ENCODE assay signal across 1 fruit fly cellular context in genomic region chr2L:9175172-9175571, dm6.
A peak's percentile ranks its signal among the peaks of the same experiment; 100 is the strongest.
TF ChIP-seq lines count a peak whose summit lies in the region.

No protein-coding gene starts in this region.

TF ChIP-seq in whole organism, embryonic, 481 proteins besides CTCF, POLR2A, EP300 and RAD21 (continued from another document and continues in another):
- TF ChIP-seq CG13287 (GFP tag; IDR thresholded peaks at IDR 0.05; lab: Robert Waterston, UW; ENCODE audit: partially characterized antibody): peak; percentile 25; the same call in 1 of the 2 replicates
- no peak for TF ChIP-seq cato (GFP tag; optimal IDR thresholded peaks at IDR 0.05; lab: Kevin White, UChicago; ENCODE audit: borderline replicate concordance)
- peak; percentile 28 for TF ChIP-seq HmgZ (tag; optimal IDR thresholded peaks at IDR 0.05; lab: Kevin White, UChicago)
- no peak for TF ChIP-seq CG7928 (GFP tag; optimal IDR thresholded peaks at IDR 0.05; lab: Kevin White, UChicago)
- TF ChIP-seq ci (GFP tag; IDR thresholded peaks at IDR 0.05; lab: Robert Waterston, UW): peak; percentile 86; the same call in 2 of the 3 replicates
- no peak for TF ChIP-seq CG2889 (GFP tag; IDR thresholded peaks at IDR 0.05; lab: Robert Waterston, UW)
- no peak for TF ChIP-seq crol (GFP tag; IDR thresholded peaks at IDR 0.05; lab: Robert Waterston, UW)
- TF ChIP-seq CG2678 (tag; optimal IDR thresholded peaks at IDR 0.05; lab: Kevin White, UChicago): peak; percentile 11
- TF ChIP-seq Lhr (GFP tag; optimal IDR thresholded peaks at IDR 0.05; lab: Kevin White, UChicago): no peak
- TF ChIP-seq zfh1 (GFP tag; IDR thresholded peaks at IDR 0.05; lab: Robert Waterston, UW): no peak
- no peak for TF ChIP-seq CG31441 (GFP tag; IDR thresholded peaks at IDR 0.05; lab: Robert Waterston, UW)
- peak; percentile 71; the same call in 2 of the 3 replicates for TF ChIP-seq Dbx (GFP tag; IDR thresholded peaks at IDR 0.05; lab: Robert Waterston, UW)
- TF ChIP-seq usp (GFP tag; optimal IDR thresholded peaks at IDR 0.05; lab: Kevin White, UChicago): no peak
- TF ChIP-seq Rfx (GFP tag; IDR thresholded peaks at IDR 0.05; lab: Robert Waterston, UW): peak; percentile 70; the same call in 1 of the 2 replicates
- TF ChIP-seq MTF-1 (GFP tag; optimal IDR thresholded peaks at IDR 0.05; lab: Kevin White, UChicago; ENCODE audit: borderline replicate concordance): peak; percentile 16
- peak; percentile 39; the same call in 1 of the 2 replicates for TF ChIP-seq Xrp1 (GFP tag; IDR thresholded peaks at IDR 0.05; lab: Robert Waterston, UW)
- TF ChIP-seq CG2199 (GFP tag; IDR thresholded peaks at IDR 0.05; lab: Robert Waterston, UW): no peak
- no peak for TF ChIP-seq CG9437 (GFP tag; optimal IDR thresholded peaks at IDR 0.05; lab: Kevin White, UChicago)
- TF ChIP-seq CG4282 (GFP tag; optimal IDR thresholded peaks at IDR 0.05; lab: Kevin White, UChicago): no peak
- no peak for TF ChIP-seq abd-A (tag; optimal IDR thresholded peaks at IDR 0.05; lab: Kevin White, UChicago)
- TF ChIP-seq pros (GFP tag; optimal IDR thresholded peaks at IDR 0.05; lab: Kevin White, UChicago): no peak
- TF ChIP-seq Trl (optimal IDR thresholded peaks at IDR 0.05; lab: Kevin White, UChicago): peak; percentile 58 to 66
- TF ChIP-seq Trl (GFP tag; optimal IDR thresholded peaks at IDR 0.05; lab: Kevin White, UChicago): no peak
- no peak for TF ChIP-seq trh (GFP tag; optimal IDR thresholded peaks at IDR 0.05; lab: Kevin White, UChicago)
- TF ChIP-seq gsb-n (tag; optimal IDR thresholded peaks at IDR 0.05; lab: Kevin White, UChicago): no peak
- no peak for TF ChIP-seq Sry-δ (GFP tag; optimal IDR thresholded peaks at IDR 0.05; lab: Kevin White, UChicago)
- peak; percentile 26 for TF ChIP-seq Hand (GFP tag; optimal IDR thresholded peaks at IDR 0.05; lab: Kevin White, UChicago)
- TF ChIP-seq Doc2 (GFP tag; IDR thresholded peaks at IDR 0.05; lab: Robert Waterston, UW): no peak
- no peak for TF ChIP-seq unc-4 (GFP tag; IDR thresholded peaks at IDR 0.05; lab: Robert Waterston, UW; ENCODE audit: partially characterized antibody)
- TF ChIP-seq emc (GFP tag; optimal IDR thresholded peaks at IDR 0.05; lab: Kevin White, UChicago): no peak
- TF ChIP-seq CG14441 (GFP tag; IDR thresholded peaks at IDR 0.05; lab: Robert Waterston, UW): no peak
- TF ChIP-seq CG10979 (tag; optimal IDR thresholded peaks at IDR 0.05; lab: Kevin White, UChicago): no peak
- peak; percentile 38; the same call in 1 of the 2 replicates for TF ChIP-seq vvl (GFP tag; IDR thresholded peaks at IDR 0.05; lab: Robert Waterston, UW)
- peak; percentile 95 for TF ChIP-seq Drgx (GFP tag; IDR thresholded peaks at IDR 0.05; lab: Robert Waterston, UW)
- TF ChIP-seq CG12659 (GFP tag; optimal IDR thresholded peaks at IDR 0.05; lab: Kevin White, UChicago): no peak
- TF ChIP-seq Dip3 (GFP tag; optimal IDR thresholded peaks at IDR 0.05; lab: Kevin White, UChicago): no peak
- no peak for TF ChIP-seq Nf-YA (GFP tag; IDR thresholded peaks at IDR 0.05; lab: Robert Waterston, UW)
- peak; percentile 32 for TF ChIP-seq sug (tag; optimal IDR thresholded peaks at IDR 0.05; lab: Kevin White, UChicago)
- TF ChIP-seq gro (GFP tag; optimal IDR thresholded peaks at IDR 0.05; lab: Kevin White, UChicago): peak; percentile 70
- peak; percentile 59 for TF ChIP-seq Fer1 (GFP tag; optimal IDR thresholded peaks at IDR 0.05; lab: Kevin White, UChicago)
- no peak for TF ChIP-seq z (GFP tag; IDR thresholded peaks at IDR 0.05; lab: Robert Waterston, UW)
- TF ChIP-seq CG2875 (GFP tag; optimal IDR thresholded peaks at IDR 0.05; lab: Kevin White, UChicago): no peak
- no peak for TF ChIP-seq grn (GFP tag; optimal IDR thresholded peaks at IDR 0.05; lab: Kevin White, UChicago)
- TF ChIP-seq Abd-B (GFP tag; optimal IDR thresholded peaks at IDR 0.05; lab: Kevin White, UChicago): no peak
- TF ChIP-seq CG2116 (GFP tag; optimal IDR thresholded peaks at IDR 0.05; lab: Kevin White, UChicago): no peak
- no peak for TF ChIP-seq Eip74EF (GFP tag; optimal IDR thresholded peaks at IDR 0.05; lab: Kevin White, UChicago)
- no peak for TF ChIP-seq amos (GFP tag; IDR thresholded peaks at IDR 0.05; lab: Robert Waterston, UW; ENCODE audit: partially characterized antibody)
- peak; percentile 32 for TF ChIP-seq cg (GFP tag; optimal IDR thresholded peaks at IDR 0.05; lab: Kevin White, UChicago)
- TF ChIP-seq CG10321 (GFP tag; IDR thresholded peaks at IDR 0.05; lab: Robert Waterston, UW): 0 out of 2 replicates have a peak, but pooled peaks have one; percentile 23
- TF ChIP-seq scrt (GFP tag; optimal IDR thresholded peaks at IDR 0.05; lab: Kevin White, UChicago): peak; percentile 19
- no peak for TF ChIP-seq pzg (GFP tag; optimal IDR thresholded peaks at IDR 0.05; lab: Kevin White, UChicago)
- TF ChIP-seq CG32532 (GFP tag; IDR thresholded peaks at IDR 0.05; lab: Robert Waterston, UW): peak; percentile 51
- TF ChIP-seq tgo (GFP tag; IDR thresholded peaks at IDR 0.05; lab: Robert Waterston, UW): no peak
- peak; percentile 77 for TF ChIP-seq Atf6 (GFP tag; IDR thresholded peaks at IDR 0.05; lab: Robert Waterston, UW)
- TF ChIP-seq CG6765 (GFP tag; optimal IDR thresholded peaks at IDR 0.05; lab: Kevin White, UChicago): no peak
- no peak for TF ChIP-seq nerfin-1 (tag; optimal IDR thresholded peaks at IDR 0.05; lab: Kevin White, UChicago)
- TF ChIP-seq CG10543 (GFP tag; optimal IDR thresholded peaks at IDR 0.05; lab: Kevin White, UChicago): no peak
- no peak for TF ChIP-seq MBD-R2 (GFP tag; IDR thresholded peaks at IDR 0.05; lab: Robert Waterston, UW)
- TF ChIP-seq eve (GFP tag; optimal IDR thresholded peaks at IDR 0.05; lab: Kevin White, UChicago): no peak
- peak; percentile 22; the same call in 1 of the 2 replicates for TF ChIP-seq CG3847 (GFP tag; IDR thresholded peaks at IDR 0.05; lab: Robert Waterston, UW)
- TF ChIP-seq Elba2 (GFP tag; optimal IDR thresholded peaks at IDR 0.05; lab: Kevin White, UChicago): no peak
- TF ChIP-seq CG4730 (GFP tag; IDR thresholded peaks at IDR 0.05; lab: Robert Waterston, UW): no peak
- peak; percentile 73 for TF ChIP-seq CG10147 (GFP tag; optimal IDR thresholded peaks at IDR 0.05; lab: Kevin White, UChicago)
- 0 out of 2 replicates have a peak, but pooled peaks have one; percentile 7 for TF ChIP-seq CG11696 (GFP tag; IDR thresholded peaks at IDR 0.05; lab: Robert Waterston, UW)
- TF ChIP-seq Dfd (GFP tag; optimal IDR thresholded peaks at IDR 0.05; lab: Kevin White, UChicago): no peak
- no peak for TF ChIP-seq kay (GFP tag; optimal IDR thresholded peaks at IDR 0.05; lab: Kevin White, UChicago)
- no peak for TF ChIP-seq her (GFP tag; optimal IDR thresholded peaks at IDR 0.05; lab: Kevin White, UChicago)
- no peak for TF ChIP-seq CG1529 (GFP tag; optimal IDR thresholded peaks at IDR 0.05; lab: Kevin White, UChicago)
- TF ChIP-seq PHDP (tag; optimal IDR thresholded peaks at IDR 0.05; lab: Kevin White, UChicago): peak; percentile 54
- no peak for TF ChIP-seq Gsc (GFP tag; IDR thresholded peaks at IDR 0.05; lab: Robert Waterston, UW)
- peak; percentile 93; the same call in 1 of the 2 replicates for TF ChIP-seq chm (GFP tag; IDR thresholded peaks at IDR 0.05; lab: Robert Waterston, UW)
- no peak for TF ChIP-seq grau (tag; optimal IDR thresholded peaks at IDR 0.05; lab: Kevin White, UChicago)
- no peak for TF ChIP-seq cad (GFP tag; optimal IDR thresholded peaks at IDR 0.05; lab: Kevin White, UChicago)
- TF ChIP-seq CG4820 (GFP tag; optimal IDR thresholded peaks at IDR 0.05; lab: Kevin White, UChicago): no peak
- TF ChIP-seq CG16779 (GFP tag; IDR thresholded peaks at IDR 0.05; lab: Robert Waterston, UW): no peak
- TF ChIP-seq Spps (tag; optimal IDR thresholded peaks at IDR 0.05; lab: Kevin White, UChicago): no peak
- TF ChIP-seq CG12071 (GFP tag; optimal IDR thresholded peaks at IDR 0.05; lab: Kevin White, UChicago): peak; percentile 50
- no peak for TF ChIP-seq inv (GFP tag; IDR thresholded peaks at IDR 0.05; lab: Robert Waterston, UW; ENCODE audit: partially characterized antibody)
- peak; percentile 25 for TF ChIP-seq odd (GFP tag; optimal IDR thresholded peaks at IDR 0.05; lab: Kevin White, UChicago)
- TF ChIP-seq yki (optimal IDR thresholded peaks at IDR 0.05; lab: Kevin White, UChicago): no peak
- no peak for TF ChIP-seq CG4854 (GFP tag; optimal IDR thresholded peaks at IDR 0.05; lab: Kevin White, UChicago)
- TF ChIP-seq CG14014 (GFP tag; IDR thresholded peaks at IDR 0.05; lab: Robert Waterston, UW): peak; percentile 72; the same call in 1 of the 2 replicates
- no peak for TF ChIP-seq CG6272 (GFP tag; IDR thresholded peaks at IDR 0.05; lab: Robert Waterston, UW)
- TF ChIP-seq Scr (GFP tag; IDR thresholded peaks at IDR 0.05; lab: Robert Waterston, UW; ENCODE audit: partially characterized antibody): no peak
- TF ChIP-seq klu (GFP tag; IDR thresholded peaks at IDR 0.05; lab: Robert Waterston, UW): no peak
- no peak for TF ChIP-seq CG8388 (GFP tag; optimal IDR thresholded peaks at IDR 0.05; lab: Kevin White, UChicago)
- peak; percentile 18 for TF ChIP-seq CG12219 (GFP tag; optimal IDR thresholded peaks at IDR 0.05; lab: Kevin White, UChicago)
- TF ChIP-seq pfk (GFP tag; optimal IDR thresholded peaks at IDR 0.05; lab: Kevin White, UChicago): peak; percentile 77
- TF ChIP-seq Xbp1 (GFP tag; optimal IDR thresholded peaks at IDR 0.05; lab: Kevin White, UChicago): no peak
- no peak for TF ChIP-seq slbo (GFP tag; IDR thresholded peaks at IDR 0.05; lab: Robert Waterston, UW)
- TF ChIP-seq CG17568 (GFP tag; optimal IDR thresholded peaks at IDR 0.05; lab: Kevin White, UChicago): peak; percentile 56
- no peak for TF ChIP-seq CG15011 (GFP tag; optimal IDR thresholded peaks at IDR 0.05; lab: Kevin White, UChicago)
- no peak for TF ChIP-seq Fer2 (tag; optimal IDR thresholded peaks at IDR 0.05; lab: Kevin White, UChicago)
- no peak for TF ChIP-seq CG6654 (GFP tag; optimal IDR thresholded peaks at IDR 0.05; lab: Kevin White, UChicago)
- TF ChIP-seq zfh2 (GFP tag; optimal IDR thresholded peaks at IDR 0.05; lab: Kevin White, UChicago): no peak
- TF ChIP-seq CG9817 (tag; optimal IDR thresholded peaks at IDR 0.05; lab: Kevin White, UChicago): no peak
- TF ChIP-seq crp (GFP tag; optimal IDR thresholded peaks at IDR 0.05; lab: Kevin White, UChicago): no peak
- TF ChIP-seq CG7357 (GFP tag; IDR thresholded peaks at IDR 0.05; lab: Robert Waterston, UW): no peak
- TF ChIP-seq tio (GFP tag; optimal IDR thresholded peaks at IDR 0.05; lab: Kevin White, UChicago): no peak
- no peak for TF ChIP-seq tin (GFP tag; optimal IDR thresholded peaks at IDR 0.05; lab: Kevin White, UChicago)
- no peak for TF ChIP-seq CG5953 (GFP tag; IDR thresholded peaks at IDR 0.05; lab: Robert Waterston, UW)
- TF ChIP-seq CG11504 (tag; optimal IDR thresholded peaks at IDR 0.05; lab: Kevin White, UChicago): no peak
- no peak for TF ChIP-seq ken (GFP tag; IDR thresholded peaks at IDR 0.05; lab: Robert Waterston, UW)
- TF ChIP-seq CG11695 (GFP tag; IDR thresholded peaks at IDR 0.05; lab: Robert Waterston, UW): no peak
- no peak for TF ChIP-seq gt (GFP tag; IDR thresholded peaks at IDR 0.05; lab: Robert Waterston, UW)
- no peak for TF ChIP-seq Ravus (GFP tag; IDR thresholded peaks at IDR 0.05; lab: Robert Waterston, UW)
- TF ChIP-seq pho (GFP tag; optimal IDR thresholded peaks at IDR 0.05; lab: Kevin White, UChicago): no peak
- TF ChIP-seq fd96Cb (tag; optimal IDR thresholded peaks at IDR 0.05; lab: Kevin White, UChicago): no peak
- no peak for TF ChIP-seq CG17829 (tag; optimal IDR thresholded peaks at IDR 0.05; lab: Kevin White, UChicago)
- peak; percentile 73 for TF ChIP-seq corto (GFP tag; optimal IDR thresholded peaks at IDR 0.05; lab: Kevin White, UChicago)
- no peak for TF ChIP-seq CG1647 (GFP tag; optimal IDR thresholded peaks at IDR 0.05; lab: Kevin White, UChicago)
- no peak for TF ChIP-seq CG2129 (GFP tag; IDR thresholded peaks at IDR 0.05; lab: Robert Waterston, UW; ENCODE audit: partially characterized antibody)
- no peak for TF ChIP-seq CG18619 (GFP tag; optimal IDR thresholded peaks at IDR 0.05; lab: Kevin White, UChicago)
- no peak for TF ChIP-seq gfzf (GFP tag; optimal IDR thresholded peaks at IDR 0.05; lab: Kevin White, UChicago)
- no peak for TF ChIP-seq YL-1 (GFP tag; optimal IDR thresholded peaks at IDR 0.05; lab: Kevin White, UChicago)
- TF ChIP-seq Chrac-16 (GFP tag; optimal IDR thresholded peaks at IDR 0.05; lab: Kevin White, UChicago): no peak
- no peak for TF ChIP-seq CG1233 (GFP tag; optimal IDR thresholded peaks at IDR 0.05; lab: Kevin White, UChicago)
- peak; percentile 57 for TF ChIP-seq CG34376 (GFP tag; optimal IDR thresholded peaks at IDR 0.05; lab: Kevin White, UChicago)
- no peak for TF ChIP-seq CG8944 (GFP tag; optimal IDR thresholded peaks at IDR 0.05; lab: Kevin White, UChicago)
- TF ChIP-seq CG32767 (GFP tag; IDR thresholded peaks at IDR 0.05; lab: Robert Waterston, UW): peak; percentile 38; the same call in 1 of the 2 replicates
- no peak; the same call in 2 of the 3 replicates for TF ChIP-seq CG34422 (GFP tag; IDR thresholded peaks at IDR 0.05; lab: Robert Waterston, UW)
- TF ChIP-seq sr (GFP tag; IDR thresholded peaks at IDR 0.05; lab: Robert Waterston, UW): no peak
- TF ChIP-seq fd64A (GFP tag; optimal IDR thresholded peaks at IDR 0.05; lab: Kevin White, UChicago): no peak
- no peak for TF ChIP-seq repo (GFP tag; optimal IDR thresholded peaks at IDR 0.05; lab: Kevin White, UChicago)
- TF ChIP-seq CG10462 (GFP tag; optimal IDR thresholded peaks at IDR 0.05; lab: Kevin White, UChicago): no peak
- TF ChIP-seq lmd (GFP tag; IDR thresholded peaks at IDR 0.05; lab: Robert Waterston, UW): no peak
- TF ChIP-seq dmrt99B (tag; optimal IDR thresholded peaks at IDR 0.05; lab: Kevin White, UChicago): no peak
- peak; percentile 15 for TF ChIP-seq kah (GFP tag; optimal IDR thresholded peaks at IDR 0.05; lab: Kevin White, UChicago)
- TF ChIP-seq CG7963 (GFP tag; IDR thresholded peaks at IDR 0.05; lab: Robert Waterston, UW; ENCODE audit: partially characterized antibody): no peak
- TF ChIP-seq dpn (GFP tag; optimal IDR thresholded peaks at IDR 0.05; lab: Kevin White, UChicago): no peak
- no peak for TF ChIP-seq Lim3 (GFP tag; IDR thresholded peaks at IDR 0.05; lab: Robert Waterston, UW)
- TF ChIP-seq HLH4C (GFP tag; IDR thresholded peaks at IDR 0.05; lab: Robert Waterston, UW; ENCODE audit: partially characterized antibody): no peak
- TF ChIP-seq B-H2 (GFP tag; optimal IDR thresholded peaks at IDR 0.05; lab: Kevin White, UChicago): peak; percentile 91
- TF ChIP-seq H2.0 (GFP tag; IDR thresholded peaks at IDR 0.05; lab: Robert Waterston, UW): no peak
- no peak for TF ChIP-seq HHEX (GFP tag; optimal IDR thresholded peaks at IDR 0.05; lab: Kevin White, UChicago)
- no peak for TF ChIP-seq CG33557 (GFP tag; optimal IDR thresholded peaks at IDR 0.05; lab: Kevin White, UChicago)
